Worm (Caenorhabditis elegans) whole organism, young adult: ENCODE results near the gene ctf-18.

Experiments used
- F49E8.2 ChIP-seq: sonication (generic microtip); optimal IDR thresholded peaks from 3 replicates; lab custom pipeline; 2017; ENCODE audit warnings: missing genetic modification characterization, mild to moderate bottlenecking, missing compliant biosample characterization, antibody characterized with exemption, moderate library complexity; ENCODE audit not compliant: insufficient read depth
- F57C9.4 ChIP-seq: sonication (generic microtip); optimal IDR thresholded peaks from 2 replicates; lab custom pipeline; 2017; ENCODE audit warnings: mild to moderate bottlenecking, missing genetic modification characterization, missing compliant biosample characterization
- ceh-100 ChIP-seq: fragments of 200-800 bp; sonication (Bioruptor generic); IDR thresholded peaks from 2 replicates; pipeline ENCODE4 v1.3.6; 2022; ENCODE audit warnings: missing genetic modification reagents, missing genetic modification characterization, missing compliant biosample characterization
- ceh-58 ChIP-seq: fragments of 200-800 bp; sonication (Bioruptor generic); IDR thresholded peaks from 2 replicates; pipeline ENCODE4 v1.3.6; 2022; ENCODE audit warnings: missing genetic modification characterization, missing compliant biosample characterization
- mel-28 ChIP-seq: sonication (generic microtip); optimal IDR thresholded peaks from 2 replicates; lab custom pipeline; 2016; ENCODE audit warnings: borderline replicate concordance, mild to moderate bottlenecking, missing genetic modification characterization, missing compliant biosample characterization
- nhr-179 ChIP-seq: sonication (generic microtip); optimal IDR thresholded peaks from 2 replicates; lab custom pipeline; 2016; ENCODE audit warnings: mild to moderate bottlenecking, missing genetic modification characterization, missing compliant biosample characterization
- repo-1 ChIP-seq: sonication (generic microtip); optimal IDR thresholded peaks from 2 replicates; lab custom pipeline; 2017; ENCODE audit warnings: mild to moderate bottlenecking, missing genetic modification characterization, missing compliant biosample characterization
- snpc-1.3 ChIP-seq: sonication (generic microtip); optimal IDR thresholded peaks from 2 replicates; lab custom pipeline; 2017; ENCODE audit warnings: missing genetic modification characterization, mild to moderate bottlenecking, missing compliant biosample characterization, antibody characterized with exemption, moderate library complexity, missing genotype, missing genetic modification reagents; ENCODE audit not compliant: insufficient read depth
- snpc-4 ChIP-seq, 5 experiments: fragments of 150-350 bp in 1 of 5; sonication (generic microtip) in 4 of 5; optimal IDR thresholded peaks; 2 replicates each; lab custom pipeline; 2014 to 2018; ENCODE audit warnings: missing genetic modification characterization in 5 of 5, missing biosample characterization in 3 of 5, antibody characterized with exemption in 2 of 5, mild to moderate bottlenecking in 2 of 5, missing compliant biosample characterization in 2 of 5, missing genotype in 2 of 5, moderate library complexity in 2 of 5, missing genetic modification reagents in 1 of 5
- ztf-26 ChIP-seq: sonication (generic microtip); optimal IDR thresholded peaks from 2 replicates; lab custom pipeline; 2017; ENCODE audit warnings: missing genetic modification characterization, missing compliant biosample characterization
- ztf-3 ChIP-seq: fragments of 200-800 bp; sonication (Bioruptor generic); optimal IDR thresholded peaks from 2 replicates; lab custom pipeline; 2018; ENCODE audit warnings: mild to moderate bottlenecking, missing genetic modification characterization, missing compliant biosample characterization

- TF ChIP-seq ztf-3 (GFP tag; lab: Kevin White, UChicago) (no peak), mel-28 (no peak), F57C9.4 (tag; lab: Kevin White, UChicago) (no peak), ztf-26 (no peak), repo-1 (tag; lab: Kevin White, UChicago) (no peak), nhr-179 (tag; lab: Kevin White, UChicago) (no peak), ceh-58 (no peak), F49E8.2 (tag; lab: Kevin White, UChicago) (no peak), snpc-1.3 (tag; lab: Kevin White, UChicago) (no peak), ceh-100 (GFP tag; lab: Robert Waterston, UW) (no peak), snpc-4 (GFP tag; optimal IDR thresholded peaks at IDR 0.05; lab: Kevin White, UChicago) (no peak), snpc-4 (tag; optimal IDR thresholded peaks at IDR 0.05; lab: Kevin White, UChicago) (no peak)
Measured at ce11 chrIV:10111441-10111840, 15.0 kb downstream of the ctf-18 start, which contains the start of gene spch-1.
